Worm (Caenorhabditis elegans) whole organism, L1 larva: Measurements from ENCODE around the gene cyn-17.

Source experiments
- C04F5.9 ChIP-seq: sonication (generic microtip); optimal IDR thresholded peaks from 2 replicates; lab custom pipeline; 2016; ENCODE audit warnings: missing genetic modification characterization, missing compliant biosample characterization
- C16A3.4 ChIP-seq: fragments of 150-350 bp; optimal IDR thresholded peaks from 2 replicates; lab custom pipeline; 2014; ENCODE audit warnings: missing biosample characterization, missing genetic modification characterization
- C34B4.2 ChIP-seq: sonication (generic microtip); optimal IDR thresholded peaks from 2 replicates; lab custom pipeline; 2017; ENCODE audit warnings: mild to moderate bottlenecking, missing genetic modification characterization, missing compliant biosample characterization
- Y116A8C.19 ChIP-seq: sonication (generic microtip); optimal IDR thresholded peaks from 2 replicates; lab custom pipeline; 2016; ENCODE audit warnings: missing compliant biosample characterization, missing genetic modification characterization, borderline replicate concordance
- aha-1 ChIP-seq: fragments of 150-350 bp; optimal IDR thresholded peaks from 2 replicates; lab custom pipeline; 2014; ENCODE audit warnings: missing biosample characterization, missing genetic modification characterization
- aly-2 ChIP-seq: fragments of 150-350 bp; optimal IDR thresholded peaks from 2 replicates; lab custom pipeline; 2014; ENCODE audit warnings: missing biosample characterization, missing genetic modification characterization
- ceh-63 ChIP-seq: fragments of 200-800 bp; sonication (Bioruptor generic); optimal IDR thresholded peaks from 2 replicates; lab custom pipeline; 2018; ENCODE audit warnings: mild to moderate bottlenecking, missing genetic modification characterization, missing compliant biosample characterization
- ceh-8 ChIP-seq: fragments of 200-800 bp; sonication (Bioruptor generic); optimal IDR thresholded peaks from 2 replicates; lab custom pipeline; 2018; ENCODE audit warnings: mild to moderate bottlenecking, missing genetic modification characterization, moderate library complexity, missing compliant biosample characterization
- ces-1 ChIP-seq: fragments of 150-350 bp; optimal IDR thresholded peaks from 2 replicates; lab custom pipeline; 2014; ENCODE audit warnings: missing biosample characterization, missing genetic modification reagents, missing genetic modification characterization
- dpl-1 ChIP-seq, 3 experiments: fragments of 150-350 bp in 2 of 3; sonication (generic microtip) in 1 of 3; optimal IDR thresholded peaks; 2 replicates each; lab custom pipeline; 2014 to 2017; ENCODE audit warnings: missing biosample characterization in 3 of 3, missing genetic modification characterization in 3 of 3, missing genetic modification reagents in 3 of 3
- dsc-1 ChIP-seq: sonication (generic microtip); optimal IDR thresholded peaks from 2 replicates; lab custom pipeline; 2016; ENCODE audit warnings: mild to moderate bottlenecking, missing genetic modification characterization, missing compliant biosample characterization
- efl-1 ChIP-seq, 4 experiments: fragments of 150-350 bp; optimal IDR thresholded peaks in 3 of 4; peaks in 1 of 4; 1 replicate in 1 of 4; 2 replicates in 3 of 4; lab custom pipeline; 2014; ENCODE audit warnings: missing biosample characterization in 2 of 4, missing genetic modification characterization in 2 of 4, missing genetic modification reagents in 2 of 4
- egl-13 ChIP-seq: sonication (generic microtip); optimal IDR thresholded peaks from 2 replicates; lab custom pipeline; 2016; ENCODE audit warnings: missing genotype, missing genetic modification reagents, missing genetic modification characterization, missing compliant biosample characterization
- egl-27 ChIP-seq, 2 experiments: fragments of 150-350 bp in 1 of 2; sonication (generic microtip); optimal IDR thresholded peaks; 3 replicates each; lab custom pipeline; 2017 to 2018; ENCODE audit warnings: missing biosample characterization in 2 of 2, missing genetic modification characterization in 2 of 2, missing genetic modification reagents in 2 of 2
- elt-2 ChIP-seq: sonication (generic microtip); optimal IDR thresholded peaks from 2 replicates; lab custom pipeline; 2016; ENCODE audit warnings: missing genetic modification characterization, mild to moderate bottlenecking, inconsistent platforms, missing compliant biosample characterization, missing genetic modification reagents
- fkh-10 ChIP-seq: sonication (generic microtip); optimal IDR thresholded peaks from 2 replicates; lab custom pipeline; 2017; ENCODE audit warnings: missing biosample characterization, missing genetic modification reagents, missing genetic modification characterization
- fkh-4 ChIP-seq: sonication (generic microtip); optimal IDR thresholded peaks from 2 replicates; lab custom pipeline; 2016; ENCODE audit warnings: missing compliant biosample characterization, missing genetic modification characterization, borderline replicate concordance
- fkh-8 ChIP-seq: sonication (generic microtip); optimal IDR thresholded peaks from 2 replicates; lab custom pipeline; 2016; ENCODE audit warnings: mild to moderate bottlenecking, missing genetic modification characterization, missing compliant biosample characterization
- fos-1 ChIP-seq: fragments of 150-350 bp; optimal IDR thresholded peaks from 2 replicates; lab custom pipeline; 2014; ENCODE audit warnings: missing biosample characterization, missing genetic modification characterization
- grh-1 ChIP-seq: fragments of 200-800 bp; sonication (Bioruptor generic); IDR thresholded peaks from 2 replicates; pipeline ENCODE4 v1.3.6; 2022; ENCODE audit warnings: missing genetic modification reagents, missing genetic modification characterization, missing compliant biosample characterization
- hlh-17 ChIP-seq: fragments of 200-800 bp; sonication (Bioruptor generic); optimal IDR thresholded peaks from 2 replicates; lab custom pipeline; 2018; ENCODE audit warnings: missing genetic modification characterization, mild to moderate bottlenecking, missing compliant biosample characterization, moderate library complexity, borderline replicate concordance
- hlh-4 ChIP-seq: sonication (generic microtip); optimal IDR thresholded peaks from 2 replicates; lab custom pipeline; 2016; ENCODE audit warnings: mild to moderate bottlenecking, missing genetic modification characterization, missing compliant biosample characterization
- hpl-2 ChIP-seq: fragments of 150-350 bp; optimal IDR thresholded peaks from 2 replicates; lab custom pipeline; 2014; ENCODE audit warnings: missing biosample characterization, missing genetic modification reagents, missing genetic modification characterization
- irx-1 ChIP-seq: sonication (generic microtip); optimal IDR thresholded peaks from 2 replicates; lab custom pipeline; 2016; ENCODE audit warnings: missing genetic modification characterization, missing compliant biosample characterization
- jun-1 ChIP-seq: fragments of 150-350 bp; optimal IDR thresholded peaks from 2 replicates; lab custom pipeline; 2014; ENCODE audit warnings: missing biosample characterization, missing genetic modification reagents, missing genetic modification characterization
- lin-13 ChIP-seq: fragments of 150-350 bp; optimal IDR thresholded peaks from 2 replicates; lab custom pipeline; 2014; ENCODE audit warnings: missing biosample characterization, missing genetic modification reagents, missing genetic modification characterization
- lin-14 ChIP-seq: fragments of 200-800 bp; sonication (Bioruptor generic); optimal IDR thresholded peaks from 2 replicates; lab custom pipeline; 2018; ENCODE audit warnings: mild to moderate bottlenecking, missing genetic modification characterization, moderate library complexity, missing compliant biosample characterization
- lin-35 ChIP-seq, 2 experiments: fragments of 150-350 bp; optimal IDR thresholded peaks; 2 replicates each; lab custom pipeline; 2014; ENCODE audit warnings: missing biosample characterization in 2 of 2, missing genetic modification characterization in 2 of 2, missing genetic modification reagents in 2 of 2
- lin-39 ChIP-seq: fragments of 150-350 bp; optimal IDR thresholded peaks from 2 replicates; lab custom pipeline; 2014; ENCODE audit warnings: missing biosample characterization, missing genetic modification reagents, missing genetic modification characterization
- lsy-2 ChIP-seq, 2 experiments: fragments of 150-350 bp; optimal IDR thresholded peaks; 2 replicates each; lab custom pipeline; 2014; ENCODE audit warnings: missing biosample characterization in 2 of 2, missing genetic modification characterization in 2 of 2
- mab-9 ChIP-seq: fragments of 200-800 bp; sonication (Bioruptor generic); IDR thresholded peaks from 2 replicates; pipeline ENCODE4 v1.3.6; 2022; ENCODE audit warnings: missing genetic modification reagents, missing genetic modification characterization, missing compliant biosample characterization
- mep-1 ChIP-seq: fragments of 150-350 bp; optimal IDR thresholded peaks from 2 replicates; lab custom pipeline; 2014; ENCODE audit warnings: missing biosample characterization, missing genetic modification characterization
- nhr-12 ChIP-seq: sonication (generic microtip); optimal IDR thresholded peaks from 2 replicates; lab custom pipeline; 2017; ENCODE audit warnings: missing biosample characterization, missing genetic modification characterization
- nhr-19 ChIP-seq: fragments of 200-800 bp; sonication (Bioruptor generic); conservative IDR thresholded peaks from 2 replicates; pipeline ENCODE4 v1.3.6; 2022; ENCODE audit warnings: missing genetic modification characterization, missing compliant biosample characterization
- nhr-76 ChIP-seq: sonication (generic microtip); optimal IDR thresholded peaks from 2 replicates; lab custom pipeline; 2017; ENCODE audit warnings: missing biosample characterization, missing genetic modification characterization
- nhr-84 ChIP-seq: sonication (generic microtip); optimal IDR thresholded peaks from 2 replicates; lab custom pipeline; 2017; ENCODE audit warnings: missing biosample characterization, missing genetic modification characterization
- nhr-85 ChIP-seq: sonication (generic microtip); peaks from one replicate; lab custom pipeline; 2016; ENCODE audit warnings: missing genetic modification characterization, inconsistent platforms, missing compliant biosample characterization
- pag-3 ChIP-seq: sonication (generic microtip); optimal IDR thresholded peaks from 2 replicates; lab custom pipeline; 2017; ENCODE audit warnings: missing genetic modification characterization, mild to moderate bottlenecking, missing compliant biosample characterization, antibody characterized with exemption, borderline replicate concordance; ENCODE audit not compliant: insufficient read depth
- pax-3 ChIP-seq: fragments of 200-800 bp; sonication (Bioruptor generic); optimal IDR thresholded peaks from 2 replicates; lab custom pipeline; 2018; ENCODE audit warnings: mild to moderate bottlenecking, missing genetic modification characterization, moderate library complexity, missing compliant biosample characterization
- pqm-1 ChIP-seq: sonication (generic microtip); optimal IDR thresholded peaks from 3 replicates; lab custom pipeline; 2017; ENCODE audit warnings: missing biosample characterization, missing genetic modification characterization
- skn-1 ChIP-seq: fragments of 150-350 bp; optimal IDR thresholded peaks from 2 replicates; lab custom pipeline; 2014; ENCODE audit warnings: missing biosample characterization, missing genetic modification characterization
- snpc-4 ChIP-seq: fragments of 150-350 bp; optimal IDR thresholded peaks from 2 replicates; lab custom pipeline; 2014; ENCODE audit warnings: missing biosample characterization, missing genetic modification characterization
- snu-23 ChIP-seq: sonication (generic microtip); optimal IDR thresholded peaks from 2 replicates; lab custom pipeline; 2016; ENCODE audit warnings: missing genetic modification characterization, missing compliant biosample characterization
- sox-4 ChIP-seq: sonication (generic microtip); optimal IDR thresholded peaks from 2 replicates; lab custom pipeline; 2016; ENCODE audit warnings: missing genetic modification characterization, missing compliant biosample characterization
- sptf-1 ChIP-seq: fragments of 150-350 bp; optimal IDR thresholded peaks from 2 replicates; lab custom pipeline; 2014; ENCODE audit warnings: missing biosample characterization, missing genetic modification characterization
- sup-37 ChIP-seq: fragments of 200-800 bp; sonication (Bioruptor generic); optimal IDR thresholded peaks from 2 replicates; lab custom pipeline; 2018; ENCODE audit warnings: mild to moderate bottlenecking, missing genetic modification characterization, missing compliant biosample characterization
- swsn-7 ChIP-seq: sonication (generic microtip); optimal IDR thresholded peaks from 2 replicates; lab custom pipeline; 2016; ENCODE audit warnings: missing genetic modification characterization, missing compliant biosample characterization
- tbx-2 ChIP-seq: sonication (generic microtip); optimal IDR thresholded peaks from 2 replicates; lab custom pipeline; 2016; ENCODE audit warnings: missing genetic modification characterization, missing compliant biosample characterization
- unc-86 ChIP-seq: sonication (generic microtip); optimal IDR thresholded peaks from 2 replicates; lab custom pipeline; 2016; ENCODE audit warnings: missing genetic modification characterization, missing compliant biosample characterization
- unc-98 ChIP-seq: fragments of 200-800 bp; sonication (Bioruptor generic); IDR thresholded peaks from 2 replicates; pipeline ENCODE4 v1.3.6; 2022; ENCODE audit warnings: missing genetic modification characterization, missing compliant biosample characterization
- xbp-1 ChIP-seq: sonication (generic microtip); optimal IDR thresholded peaks from 2 replicates; lab custom pipeline; 2016; ENCODE audit warnings: missing genetic modification characterization, missing compliant biosample characterization
- zag-1 ChIP-seq: fragments of 150-350 bp; optimal IDR thresholded peaks from 2 replicates; lab custom pipeline; 2014; ENCODE audit warnings: missing biosample characterization, missing genetic modification characterization
- ztf-4 ChIP-seq: fragments of 150-350 bp; optimal IDR thresholded peaks from 2 replicates; lab custom pipeline; 2014; ENCODE audit warnings: missing biosample characterization, missing genetic modification characterization

Gene cyn-17

ce11 chrV:5822968-5823367 lies 23.5 kb downstream of the cyn-17 start (continued):
- TF ChIP-seq hpl-2 (GFP tag; lab: Kevin White, UChicago) (no peak), ceh-8 (GFP tag; lab: Kevin White, UChicago) (no peak), nhr-84 (tag; lab: Kevin White, UChicago) (no peak), sptf-1 (tag; lab: Kevin White, UChicago) (no peak), tbx-2 (tag; lab: Kevin White, UChicago) (peak; percentile 44), C34B4.2 (tag; lab: Kevin White, UChicago) (no peak), zag-1 (tag; lab: Kevin White, UChicago) (no peak), xbp-1 (tag; lab: Kevin White, UChicago) (no peak), nhr-85 (tag; lab: Kevin White, UChicago) (peak; percentile 86), lin-39 (tag; lab: Kevin White, UChicago) (no peak), lin-14 (GFP tag; lab: Kevin White, UChicago) (peak; percentile 70), nhr-19 (GFP tag; lab: Robert Waterston, UW) (0 out of 2 replicates have a peak, but pooled peaks have one; percentile 19), aha-1 (tag; lab: Kevin White, UChicago) (no peak), jun-1 (tag; lab: Kevin White, UChicago) (no peak), sup-37 (GFP tag; lab: Kevin White, UChicago) (no peak), egl-27 (tag; optimal IDR thresholded peaks at IDR 0.05; lab: Kevin White, UChicago) (no peak), lin-35 (GFP tag; optimal IDR thresholded peaks at IDR 0.05; lab: Kevin White, UChicago) (peak in 1 of 2 experiments; percentile 11), elt-2 (peak; percentile 10), mab-9 (GFP tag; lab: Robert Waterston, UW) (no peak), hlh-17 (GFP tag; lab: Kevin White, UChicago) (no peak), fkh-4 (tag; lab: Kevin White, UChicago) (no peak), lsy-2 (tag; optimal IDR thresholded peaks at IDR 0.05; lab: Kevin White, UChicago) (no peak), efl-1 (optimal IDR thresholded peaks at IDR 0.05; lab: Kevin White, UChicago) (no peak), efl-1 (GFP tag; optimal IDR thresholded peaks at IDR 0.05 in 1 of 2; lab: Kevin White, UChicago) (no peak), ztf-4 (tag; lab: Kevin White, UChicago) (no peak), C16A3.4 (tag; lab: Kevin White, UChicago) (no peak), skn-1 (tag; lab: Kevin White, UChicago) (no peak), egl-13 (tag; lab: Kevin White, UChicago) (no peak), Y116A8C.19 (tag; lab: Kevin White, UChicago) (no peak), dpl-1 (GFP tag; optimal IDR thresholded peaks at IDR 0.05; lab: Kevin White, UChicago) (no peak), ces-1 (no peak), irx-1 (no peak), ceh-63 (no peak), lin-13 (GFP tag; lab: Kevin White, UChicago) (no peak), pag-3 (tag; lab: Kevin White, UChicago) (no peak), grh-1 (GFP tag; lab: Robert Waterston, UW) (no peak), sox-4 (tag; lab: Kevin White, UChicago) (no peak), snu-23 (peak; percentile 32), nhr-12 (tag; lab: Kevin White, UChicago) (no peak), fkh-8 (no peak), swsn-7 (tag; lab: Kevin White, UChicago) (no peak), snpc-4 (tag; lab: Kevin White, UChicago) (no peak), fkh-10 (GFP tag; lab: Kevin White, UChicago) (no peak), fos-1 (no peak), C04F5.9 (tag; lab: Kevin White, UChicago) (no peak), unc-98 (no peak), pax-3 (tag; lab: Kevin White, UChicago) (no peak), pqm-1 (tag; lab: Kevin White, UChicago) (no peak), hlh-4 (tag; lab: Kevin White, UChicago) (no peak), aly-2 (tag; lab: Kevin White, UChicago) (no peak), mep-1 (tag; lab: Kevin White, UChicago) (no peak), unc-86 (tag; lab: Kevin White, UChicago) (no peak), nhr-76 (tag; lab: Kevin White, UChicago) (no peak), dsc-1 (tag; lab: Kevin White, UChicago) (no peak)
